Fruit fly (Drosophila melanogaster): Measurements from ENCODE around the gene mRpL4.

The mRpL4 gene

DNA sequence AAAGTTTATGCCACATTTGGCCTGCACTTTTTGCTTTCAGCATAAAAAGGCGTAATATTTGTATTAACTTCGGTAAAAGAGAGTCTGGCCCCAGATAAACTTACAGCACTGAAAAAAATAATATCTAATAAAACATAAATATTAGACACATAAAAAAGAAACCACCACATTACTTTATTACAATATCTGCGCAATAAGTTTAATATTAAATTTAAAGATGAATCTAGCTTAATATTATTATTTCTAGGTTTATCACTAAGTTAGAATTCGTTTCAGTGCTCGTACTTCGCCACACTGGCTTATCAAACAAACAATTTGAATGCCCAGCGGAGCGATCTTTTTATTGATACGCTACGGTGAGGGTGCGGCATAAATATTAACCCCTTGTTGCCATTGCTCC, 28.9 kb upstream of the mRpL4 start (continued):
- no peak for TF ChIP-seq Hr39 (GFP tag; optimal IDR thresholded peaks at IDR 0.05)
- peak; percentile 33 for TF ChIP-seq topi (GFP tag; optimal IDR thresholded peaks at IDR 0.05)
- no peak for TF ChIP-seq CG6163 (GFP tag; IDR thresholded peaks at IDR 0.05)
- TF ChIP-seq CG8632 (GFP tag; optimal IDR thresholded peaks at IDR 0.05): no peak
- TF ChIP-seq Ets21C (GFP tag; optimal IDR thresholded peaks at IDR 0.05): no peak
- no peak for TF ChIP-seq CG16779 (tag; optimal IDR thresholded peaks at IDR 0.05)
- TF ChIP-seq Blimp-1 (GFP tag; optimal IDR thresholded peaks at IDR 0.05): no peak
- no peak for TF ChIP-seq CG34406 (GFP tag; optimal IDR thresholded peaks at IDR 0.05)
- TF ChIP-seq Eip78C (GFP tag): peak; percentile 41
- no peak for TF ChIP-seq CG15336 (GFP tag; IDR thresholded peaks at IDR 0.05)
- no peak for TF ChIP-seq fkh (GFP tag; optimal IDR thresholded peaks at IDR 0.05)
- TF ChIP-seq CG31627 (GFP tag; optimal IDR thresholded peaks at IDR 0.05): no peak
- no peak for TF ChIP-seq Met (GFP tag; optimal IDR thresholded peaks at IDR 0.05)
- no peak for TF ChIP-seq dsx (GFP tag; optimal IDR thresholded peaks at IDR 0.05; ENCODE audit: poor library complexity, severe bottlenecking)
- TF ChIP-seq Eip93F (GFP tag; optimal IDR thresholded peaks at IDR 0.05): no peak
- no peak for TF ChIP-seq CG4318 (GFP tag; optimal IDR thresholded peaks at IDR 0.05)
- no peak for TF ChIP-seq pdm3 (GFP tag; optimal IDR thresholded peaks at IDR 0.05)
- no peak for TF ChIP-seq Eip75B (GFP tag; optimal IDR thresholded peaks at IDR 0.05)
- TF ChIP-seq Ets96B (tag; optimal IDR thresholded peaks at IDR 0.05): no peak
- TF ChIP-seq CG6808 (GFP tag; optimal IDR thresholded peaks at IDR 0.05): no peak
- no peak for TF ChIP-seq net (GFP tag; optimal IDR thresholded peaks at IDR 0.05)
- no peak for TF ChIP-seq Hr38 (GFP tag; optimal IDR thresholded peaks at IDR 0.05)
- peak; percentile 52 for TF ChIP-seq svp (GFP tag)
- no peak for TF ChIP-seq CG11902 (GFP tag; optimal IDR thresholded peaks at IDR 0.05)
- TF ChIP-seq Smox (GFP tag; optimal IDR thresholded peaks at IDR 0.05): peak; percentile 44
- peak; percentile 39 for TF ChIP-seq OdsH (GFP tag; optimal IDR thresholded peaks at IDR 0.05)
- no peak for TF ChIP-seq CG6854 (GFP tag; optimal IDR thresholded peaks at IDR 0.05)
- no peak for TF ChIP-seq CG8319 (GFP tag; optimal IDR thresholded peaks at IDR 0.05)
- TF ChIP-seq CG8119 (GFP tag; IDR thresholded peaks at IDR 0.05): no peak
- no peak for TF ChIP-seq fd85E (GFP tag; optimal IDR thresholded peaks at IDR 0.05)
- TF ChIP-seq CG6792 (GFP tag; optimal IDR thresholded peaks at IDR 0.05): peak; percentile 4
- TF ChIP-seq CG3032 (tag; optimal IDR thresholded peaks at IDR 0.05): no peak
- TF ChIP-seq lz (GFP tag; optimal IDR thresholded peaks at IDR 0.05): peak; percentile 8

DNA sequence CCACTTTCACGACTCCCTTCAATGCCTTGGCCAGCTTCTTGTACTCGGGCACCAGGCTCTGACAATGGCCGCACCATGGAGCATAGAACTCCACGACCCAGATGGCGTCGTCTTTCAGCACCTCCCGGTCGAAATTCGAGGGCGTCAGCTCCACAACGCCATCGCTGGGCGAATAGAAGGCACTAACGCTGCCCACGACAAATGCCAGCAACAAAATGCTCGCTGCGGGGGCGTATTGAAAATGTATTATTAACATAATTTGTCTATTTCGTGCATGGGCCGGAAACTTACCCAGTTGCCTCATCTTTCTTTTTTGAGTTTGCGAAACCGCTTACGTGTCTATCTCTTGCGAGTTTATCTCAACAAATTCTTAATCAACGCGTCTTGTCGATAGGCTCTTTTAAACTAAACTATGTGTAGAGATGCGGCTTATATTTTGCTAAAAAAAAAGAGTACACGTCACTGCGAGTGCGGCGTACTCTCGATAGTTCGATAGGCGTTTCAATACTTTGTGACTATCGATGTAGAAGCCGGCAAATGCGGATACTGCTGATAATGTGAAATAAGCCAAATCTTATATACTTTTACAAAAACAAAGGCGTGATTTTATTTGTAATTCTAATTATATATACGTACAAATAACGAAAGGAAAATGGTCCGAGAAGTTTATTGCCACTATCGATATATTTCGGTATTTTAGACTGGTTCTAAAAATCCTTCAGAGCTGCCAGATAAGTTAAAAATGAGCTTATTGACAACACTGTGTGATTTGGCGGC, 27.5 kb upstream of the mRpL4 start, which contains the start of gene CaBP1:
CaBP1 (minus strand) TSS at position 487 of the 777 bp plus-strand sequence.
- TF ChIP-seq svp (GFP tag) (no peak), OdsH (GFP tag; optimal IDR thresholded peaks at IDR 0.05) (no peak), CG31627 (GFP tag; optimal IDR thresholded peaks at IDR 0.05) (no peak), vri (GFP tag; optimal IDR thresholded peaks at IDR 0.05) (peak; percentile 16), CG16779 (tag; optimal IDR thresholded peaks at IDR 0.05) (no peak), Gug (GFP tag; IDR thresholded peaks at IDR 0.05) (no peak), CG11294 (GFP tag; IDR thresholded peaks at IDR 0.05) (no peak), Eip78C (GFP tag) (peak; percentile 19), fd85E (GFP tag; optimal IDR thresholded peaks at IDR 0.05) (no peak), lz (GFP tag; optimal IDR thresholded peaks at IDR 0.05) (peak; percentile 21), topi (GFP tag; optimal IDR thresholded peaks at IDR 0.05) (peak; percentile 2), Blimp-1 (GFP tag; optimal IDR thresholded peaks at IDR 0.05) (no peak), ss (GFP tag; optimal IDR thresholded peaks at IDR 0.05) (no peak), CG1621 (tag; optimal IDR thresholded peaks at IDR 0.05) (peak; percentile 3), Eip75B (GFP tag; optimal IDR thresholded peaks at IDR 0.05) (no peak), esn (GFP tag; optimal IDR thresholded peaks at IDR 0.05) (no peak), CG6854 (GFP tag; optimal IDR thresholded peaks at IDR 0.05) (peak; percentile 38)
